Worm (Caenorhabditis elegans): ENCODE measurements around the gene F59B1.6.

F59B1.6 gene

ce11 chrV:3644193-3644693 lies 12.8 kb upstream of the F59B1.6 start, which contains the start of gene F59B1.8 (continued):
- TF ChIP-seq ceh-62 (tag; optimal IDR thresholded peaks at IDR 0.05) (no peak), ctbp-1 (GFP tag; IDR thresholded peaks at IDR 0.05) (no peak), vab-7 (GFP tag; IDR thresholded peaks at IDR 0.05) (no peak), nhr-25 (tag; optimal IDR thresholded peaks at IDR 0.05; ENCODE audit: borderline replicate concordance, insufficient read depth) (no peak), zip-11 (GFP tag; IDR thresholded peaks at IDR 0.05) (no peak), ZK337.2 (GFP tag; IDR thresholded peaks at IDR 0.05) (no peak), mdl-1 (tag; optimal IDR thresholded peaks at IDR 0.05) (peak; percentile 29 to 87), hmg-1.1 (GFP tag; IDR thresholded peaks at IDR 0.05) (no peak), lir-3 (tag; optimal IDR thresholded peaks at IDR 0.05) (no peak), nhr-76 (tag; optimal IDR thresholded peaks at IDR 0.05) (peak; percentile 60), unc-62 (GFP tag; optimal IDR thresholded peaks at IDR 0.05 in 1 of 2) (no peak), unc-62 (tag; optimal IDR thresholded peaks at IDR 0.05) (no peak), mxl-3 (GFP tag; optimal IDR thresholded peaks at IDR 0.05) (peak; percentile 57), nhr-10 (tag; optimal IDR thresholded peaks at IDR 0.05) (no peak), ama-1 (optimal IDR thresholded peaks at IDR 0.05) (no peak), D1046.2 (GFP tag; IDR thresholded peaks at IDR 0.05) (no peak), ztf-7 (tag; optimal IDR thresholded peaks at IDR 0.05) (no peak), skn-1 (tag; optimal IDR thresholded peaks at IDR 0.05) (no peak), ceh-32 (tag; optimal IDR thresholded peaks at IDR 0.05; ENCODE audit: poor library complexity) (no peak), ztf-11 (tag; optimal IDR thresholded peaks at IDR 0.05) (no peak), dmd-6 (GFP tag; IDR thresholded peaks at IDR 0.05) (peak; percentile 99), pqm-1 (tag; optimal IDR thresholded peaks at IDR 0.05) (peak; percentile 76), ceh-28 (tag; optimal IDR thresholded peaks at IDR 0.05) (no peak), attf-4 (tag; optimal IDR thresholded peaks at IDR 0.05) (no peak), hlh-11 (tag; optimal IDR thresholded peaks at IDR 0.05) (peak; percentile 93), unc-130 (GFP tag; optimal IDR thresholded peaks at IDR 0.05) (no peak), F10B5.3 (tag; optimal IDR thresholded peaks at IDR 0.05) (no peak), tra-1 (GFP tag; IDR thresholded peaks at IDR 0.05) (peak; percentile 75), madf-5 (GFP tag; IDR thresholded peaks at IDR 0.05) (no peak), fos-1 (tag; optimal IDR thresholded peaks at IDR 0.05) (no peak), snpc-4 (tag; optimal IDR thresholded peaks at IDR 0.05) (no peak), hif-1 (tag; optimal IDR thresholded peaks at IDR 0.05) (peak in 1 of 2 experiments; percentile 65), F37D6.2 (tag; optimal IDR thresholded peaks at IDR 0.05) (no peak), tag-97 (GFP tag; IDR thresholded peaks at IDR 0.05) (no peak), php-3 (GFP tag; IDR thresholded peaks at IDR 0.05) (peak; percentile 92), madf-9 (GFP tag; conservative IDR thresholded peaks at IDR 0.05) (no peak), F26F4.8 (GFP tag; conservative IDR thresholded peaks at IDR 0.05) (no peak), mdt-29 (GFP tag; IDR thresholded peaks at IDR 0.05) (no peak), aly-2 (tag; optimal IDR thresholded peaks at IDR 0.05) (no peak), lin-38 (GFP tag; IDR thresholded peaks at IDR 0.05) (no peak), ZK546.5 (tag; optimal IDR thresholded peaks at IDR 0.05) (no peak), cey-2 (tag; optimal IDR thresholded peaks at IDR 0.05; ENCODE audit: borderline replicate concordance, insufficient read depth) (peak; percentile 31), duxl-1 (tag; optimal IDR thresholded peaks at IDR 0.05; ENCODE audit: poor library complexity) (peak; percentile 46), daf-12 (tag; optimal IDR thresholded peaks at IDR 0.05) (no peak), Y105C5A.15 (GFP tag; IDR thresholded peaks at IDR 0.05) (no peak), zfp-3 (GFP tag; conservative IDR thresholded peaks at IDR 0.05) (no peak), nhr-111 (GFP tag; optimal IDR thresholded peaks at IDR 0.05) (no peak), nhr-77 (tag; optimal IDR thresholded peaks at IDR 0.05) (peak; percentile 94), nhr-237 (tag; optimal IDR thresholded peaks at IDR 0.05) (no peak), nhr-6 (tag; optimal IDR thresholded peaks at IDR 0.05) (peak; percentile 36), T26A8.4 (GFP tag; IDR thresholded peaks at IDR 0.05) (no peak), spr-3 (GFP tag; optimal IDR thresholded peaks at IDR 0.05) (no peak), R02D3.7 (tag; optimal IDR thresholded peaks at IDR 0.05) (no peak)

All from whole organism, L4 larva.